Worm (Caenorhabditis elegans): ENCODE measurements around the gene madd-2.

DNA sequence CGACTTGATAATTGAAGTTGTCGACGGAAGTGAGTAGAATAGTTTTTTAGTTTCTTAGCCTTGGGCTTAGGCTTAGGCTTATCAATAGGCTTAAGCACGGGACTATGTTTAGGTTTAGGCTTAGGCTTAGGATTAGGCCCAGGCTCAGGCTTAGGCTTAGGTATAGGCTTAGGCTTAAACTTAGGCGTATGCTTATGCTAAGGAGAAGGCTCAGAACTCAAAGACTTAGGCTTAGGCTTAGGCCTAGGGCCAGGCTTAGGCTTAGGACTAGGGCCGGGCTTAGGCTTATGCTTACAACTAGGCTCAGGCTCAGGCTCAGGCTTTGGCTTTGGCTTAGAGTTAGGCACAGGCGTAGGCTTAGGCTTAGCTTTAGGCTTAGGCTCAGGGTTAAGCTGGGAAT is 31.3 kb upstream of the madd-2 start:
- TF ChIP-seq lsy-2 (tag; optimal IDR thresholded peaks at IDR 0.05) (no peak), nhr-77 (tag; optimal IDR thresholded peaks at IDR 0.05) (no peak), unc-62 (GFP tag; optimal IDR thresholded peaks at IDR 0.05) (no peak), sma-9 (GFP tag; optimal IDR thresholded peaks at IDR 0.05) (no peak), sma-9 (tag; optimal IDR thresholded peaks at IDR 0.05) (no peak), ama-1 (optimal IDR thresholded peaks at IDR 0.05) (no peak), mdl-1 (tag; optimal IDR thresholded peaks at IDR 0.05) (no peak)

Measured in whole organism, L2 larva.